Worm (Caenorhabditis elegans) whole organism, young adult: ENCODE measurements around the gene srj-21.

Source experiments
- B0035.1 ChIP-seq: sonication (generic microtip); optimal IDR thresholded peaks from 2 replicates; lab custom pipeline; 2016; ENCODE audit warnings: missing genetic modification characterization, mild to moderate bottlenecking, missing compliant biosample characterization, missing genotype, missing genetic modification reagents
- B0261.1 ChIP-seq: sonication (generic microtip); optimal IDR thresholded peaks from 2 replicates; lab custom pipeline; 2016; ENCODE audit warnings: mild to moderate bottlenecking, missing genetic modification characterization, moderate library complexity, missing compliant biosample characterization
- C06A6.2 ChIP-seq: fragments of 200-800 bp; sonication (Bioruptor generic); conservative IDR thresholded peaks from 2 replicates; pipeline ENCODE4 v1.3.6; 2022; ENCODE audit warnings: missing genetic modification characterization, missing compliant biosample characterization
- F10E7.11 ChIP-seq: sonication (generic microtip); optimal IDR thresholded peaks from 2 replicates; lab custom pipeline; 2017; ENCODE audit warnings: mild to moderate bottlenecking, missing genetic modification characterization, moderate library complexity, missing compliant biosample characterization
- F23B12.7 ChIP-seq: sonication (generic microtip); optimal IDR thresholded peaks from 2 replicates; lab custom pipeline; 2017; ENCODE audit warnings: missing genetic modification characterization, mild to moderate bottlenecking, missing compliant biosample characterization, antibody characterized with exemption, moderate library complexity; ENCODE audit not compliant: insufficient read depth
- F33H1.4 ChIP-seq: fragments of 200-800 bp; sonication (Bioruptor generic); IDR thresholded peaks from 2 replicates; pipeline ENCODE4 v1.3.6; 2022; ENCODE audit warnings: missing genetic modification reagents, missing genetic modification characterization, missing compliant biosample characterization
- F37B4.10 ChIP-seq: fragments of 200-800 bp; sonication (Bioruptor generic); IDR thresholded peaks from 2 replicates; pipeline ENCODE4 v1.3.6; 2022; ENCODE audit warnings: missing genetic modification characterization, missing compliant biosample characterization
- F52B5.7 ChIP-seq: sonication (generic microtip); optimal IDR thresholded peaks from 2 replicates; lab custom pipeline; 2016; ENCODE audit warnings: mild to moderate bottlenecking, missing genetic modification characterization, missing compliant biosample characterization
- F57A8.1 ChIP-seq: fragments of 200-800 bp; sonication (Bioruptor generic); optimal IDR thresholded peaks from 2 replicates; lab custom pipeline; 2018; ENCODE audit warnings: mild to moderate bottlenecking, missing genetic modification characterization, moderate library complexity, missing compliant biosample characterization
- F57C9.4 ChIP-seq: sonication (generic microtip); optimal IDR thresholded peaks from 2 replicates; lab custom pipeline; 2017; ENCODE audit warnings: mild to moderate bottlenecking, missing genetic modification characterization, missing compliant biosample characterization
- K11D2.4 ChIP-seq: fragments of 200-800 bp; sonication (Bioruptor generic); IDR thresholded peaks from 2 replicates; pipeline ENCODE4 v1.3.6; 2022; ENCODE audit warnings: missing genetic modification reagents, missing genetic modification characterization, missing compliant biosample characterization
- Y56A3A.18 ChIP-seq: fragments of 200-800 bp; sonication (Bioruptor generic); IDR thresholded peaks from 2 replicates; pipeline ENCODE4 v1.3.6; 2022; ENCODE audit warnings: missing genetic modification reagents, missing genetic modification characterization, missing compliant biosample characterization
- Y67H2A.10 ChIP-seq: fragments of 200-800 bp; sonication (Bioruptor generic); conservative IDR thresholded peaks from 2 replicates; pipeline ENCODE4 v1.3.6; 2022; ENCODE audit warnings: missing genetic modification reagents, missing genetic modification characterization, missing compliant biosample characterization
- Y79H2A.3 ChIP-seq: fragments of 200-800 bp; sonication (Bioruptor generic); conservative IDR thresholded peaks from 2 replicates; pipeline ENCODE4 v1.3.6; 2022; ENCODE audit warnings: missing genetic modification reagents, missing genetic modification characterization, missing compliant biosample characterization
- Y95B8A.8 ChIP-seq: fragments of 200-800 bp; sonication (Bioruptor generic); IDR thresholded peaks from 2 replicates; pipeline ENCODE4 v1.3.6; 2022; ENCODE audit warnings: missing genetic modification reagents, missing genetic modification characterization, missing compliant biosample characterization
- attf-5 ChIP-seq: fragments of 200-800 bp; sonication (Bioruptor generic); optimal IDR thresholded peaks from 2 replicates; lab custom pipeline; 2018; ENCODE audit warnings: mild to moderate bottlenecking, missing genetic modification characterization, missing compliant biosample characterization
- cebp-1 ChIP-seq, 2 experiments: fragments of 200-800 bp in 1 of 2; sonication (Bioruptor generic) in 1 of 2; sonication (generic microtip) in 1 of 2; IDR thresholded peaks in 1 of 2; optimal IDR thresholded peaks in 1 of 2; 2 replicates each; pipeline versions ENCODE4 v1.3.6 to Lab custom; 2017 to 2022; ENCODE audit warnings: missing compliant biosample characterization in 2 of 2, missing genetic modification characterization in 2 of 2, mild to moderate bottlenecking in 1 of 2, missing genetic modification reagents in 1 of 2, moderate library complexity in 1 of 2
- ceh-100 ChIP-seq: fragments of 200-800 bp; sonication (Bioruptor generic); IDR thresholded peaks from 2 replicates; pipeline ENCODE4 v1.3.6; 2022; ENCODE audit warnings: missing genetic modification reagents, missing genetic modification characterization, missing compliant biosample characterization
- ceh-40 ChIP-seq: fragments of 200-800 bp; sonication (Bioruptor generic); IDR thresholded peaks from 2 replicates; pipeline ENCODE4 v1.3.6; 2022; ENCODE audit warnings: missing genetic modification characterization, missing compliant biosample characterization
- ceh-79 ChIP-seq: sonication (generic microtip); optimal IDR thresholded peaks from 2 replicates; lab custom pipeline; 2017; ENCODE audit warnings: mild to moderate bottlenecking, missing genetic modification characterization, missing compliant biosample characterization
- dpff-1 ChIP-seq: sonication (generic microtip); optimal IDR thresholded peaks from 2 replicates; lab custom pipeline; 2017; ENCODE audit warnings: mild to moderate bottlenecking, missing genetic modification characterization, missing compliant biosample characterization
- efl-1 ChIP-seq: fragments of 150-350 bp; optimal IDR thresholded peaks from 2 replicates; lab custom pipeline; 2014; ENCODE audit warnings: missing biosample characterization, missing genetic modification reagents, missing genetic modification characterization
- ekl-4 ChIP-seq: fragments of 200-800 bp; sonication (Bioruptor generic); IDR thresholded peaks from 2 replicates; pipeline ENCODE4 v1.3.6; 2022; ENCODE audit warnings: missing genetic modification reagents, missing genetic modification characterization, missing compliant biosample characterization
- hmg-20 ChIP-seq: fragments of 200-800 bp; sonication (Bioruptor generic); IDR thresholded peaks from 2 replicates; pipeline ENCODE4 v1.3.6; 2022; ENCODE audit warnings: missing genetic modification reagents, missing genetic modification characterization, missing compliant biosample characterization
- hsf-1 ChIP-seq: fragments of 200-800 bp; sonication (Bioruptor generic); IDR thresholded peaks from 2 replicates; pipeline ENCODE4 v1.3.6; 2022; ENCODE audit warnings: missing genetic modification reagents, missing genetic modification characterization, missing compliant biosample characterization
- lag-1 ChIP-seq: fragments of 200-800 bp; sonication (Bioruptor generic); IDR thresholded peaks from 2 replicates; pipeline ENCODE4 v1.3.6; 2022; ENCODE audit warnings: missing genetic modification reagents, missing genetic modification characterization, missing compliant biosample characterization
- let-526 ChIP-seq: fragments of 200-800 bp; sonication (Bioruptor generic); IDR thresholded peaks from 2 replicates; pipeline ENCODE4 v1.3.6; 2022; ENCODE audit warnings: missing genetic modification reagents, missing genetic modification characterization, missing compliant biosample characterization
- lin-26 ChIP-seq: fragments of 200-800 bp; sonication (Bioruptor generic); IDR thresholded peaks from 2 replicates; pipeline ENCODE4 v1.3.6; 2022; ENCODE audit warnings: missing genetic modification reagents, missing genetic modification characterization, missing compliant biosample characterization
- lin-35 ChIP-seq, 3 experiments: fragments of 150-350 bp in 2 of 3; sonication (generic microtip) in 1 of 3; optimal IDR thresholded peaks; 2 replicates each; lab custom pipeline; 2014 to 2018; ENCODE audit warnings: missing biosample characterization in 3 of 3, missing genetic modification characterization in 3 of 3, missing genetic modification reagents in 3 of 3
- lsl-1 ChIP-seq: fragments of 200-800 bp; sonication (Bioruptor generic); optimal IDR thresholded peaks from 2 replicates; lab custom pipeline; 2018; ENCODE audit warnings: mild to moderate bottlenecking, missing genetic modification characterization, moderate library complexity, missing compliant biosample characterization
- madf-3 ChIP-seq: fragments of 200-800 bp; sonication (Bioruptor generic); IDR thresholded peaks from 2 replicates; pipeline ENCODE4 v1.3.6; 2022; ENCODE audit warnings: missing genetic modification reagents, missing genetic modification characterization, missing compliant biosample characterization
- madf-8 ChIP-seq: fragments of 200-800 bp; sonication (Bioruptor generic); conservative IDR thresholded peaks from 2 replicates; pipeline ENCODE4 v1.3.6; 2022; ENCODE audit warnings: missing genetic modification reagents, missing genetic modification characterization, missing compliant biosample characterization
- mcd-1 ChIP-seq: fragments of 200-800 bp; sonication (Bioruptor generic); IDR thresholded peaks from 2 replicates; pipeline ENCODE4 v1.3.6; 2022; ENCODE audit warnings: missing genetic modification reagents, missing genetic modification characterization, missing compliant biosample characterization
- mel-28 ChIP-seq: sonication (generic microtip); optimal IDR thresholded peaks from 2 replicates; lab custom pipeline; 2016; ENCODE audit warnings: borderline replicate concordance, mild to moderate bottlenecking, missing genetic modification characterization, missing compliant biosample characterization
- nfyb-1 ChIP-seq: fragments of 200-800 bp; sonication (Bioruptor generic); IDR thresholded peaks from 2 replicates; pipeline ENCODE4 v1.3.6; 2022; ENCODE audit warnings: missing genetic modification reagents, missing genetic modification characterization, missing compliant biosample characterization
- nhr-80 ChIP-seq: sonication (generic microtip); optimal IDR thresholded peaks from 2 replicates; lab custom pipeline; 2016; ENCODE audit warnings: missing genetic modification characterization, missing compliant biosample characterization
- sea-2 ChIP-seq: fragments of 200-800 bp; sonication (Bioruptor generic); IDR thresholded peaks from 2 replicates; pipeline ENCODE4 v1.3.6; 2022; ENCODE audit warnings: missing genetic modification characterization, missing compliant biosample characterization
- snpc-1.1 ChIP-seq: sonication (generic microtip); optimal IDR thresholded peaks from 2 replicates; lab custom pipeline; 2017; ENCODE audit warnings: missing genetic modification characterization, mild to moderate bottlenecking, missing compliant biosample characterization, antibody characterized with exemption, moderate library complexity, missing genotype, missing genetic modification reagents; ENCODE audit not compliant: insufficient read depth
- snpc-1.3 ChIP-seq: sonication (generic microtip); optimal IDR thresholded peaks from 2 replicates; lab custom pipeline; 2017; ENCODE audit warnings: missing genetic modification characterization, mild to moderate bottlenecking, missing compliant biosample characterization, antibody characterized with exemption, moderate library complexity, missing genotype, missing genetic modification reagents; ENCODE audit not compliant: insufficient read depth
- snpc-3.4 ChIP-seq: sonication (generic microtip); optimal IDR thresholded peaks from 2 replicates; lab custom pipeline; 2017; ENCODE audit warnings: missing genetic modification characterization, mild to moderate bottlenecking, missing compliant biosample characterization, antibody characterized with exemption, moderate library complexity, missing genotype, missing genetic modification reagents
- snpc-4 ChIP-seq, 5 experiments: fragments of 150-350 bp in 1 of 5; sonication (generic microtip) in 4 of 5; optimal IDR thresholded peaks; 2 replicates each; lab custom pipeline; 2014 to 2018; ENCODE audit warnings: missing genetic modification characterization in 5 of 5, missing biosample characterization in 3 of 5, antibody characterized with exemption in 2 of 5, mild to moderate bottlenecking in 2 of 5, missing compliant biosample characterization in 2 of 5, missing genotype in 2 of 5, moderate library complexity in 2 of 5, missing genetic modification reagents in 1 of 5
- xnd-1 ChIP-seq: sonication (generic microtip); optimal IDR thresholded peaks from 2 replicates; lab custom pipeline; 2016; ENCODE audit warnings: missing genotype, missing genetic modification reagents, missing genetic modification characterization, missing compliant biosample characterization
- ztf-3 ChIP-seq: fragments of 200-800 bp; sonication (Bioruptor generic); optimal IDR thresholded peaks from 2 replicates; lab custom pipeline; 2018; ENCODE audit warnings: mild to moderate bottlenecking, missing genetic modification characterization, missing compliant biosample characterization

srj-21 gene

ce11 chrV:10711004-10711403, 34.1 kb upstream of the srj-21 start:
- peak; percentile 1 for TF ChIP-seq nhr-80 (tag; lab: Kevin White, UChicago)
- no peak for TF ChIP-seq ekl-4 (GFP tag; lab: Robert Waterston, UW)
- no peak for TF ChIP-seq C06A6.2 (GFP tag; lab: Robert Waterston, UW)

ce11 chrV:10711829-10712607, 33.1 kb upstream of the srj-21 start:
- TF ChIP-seq nfyb-1 (GFP tag; lab: Robert Waterston, UW), result peak; percentile 61; the same call in 1 of the 2 replicates
- no peak for TF ChIP-seq F57C9.4
- TF ChIP-seq efl-1, result no peak
- no peak for TF ChIP-seq lin-26 (GFP tag; lab: Robert Waterston, UW)
- TF ChIP-seq K11D2.4 (GFP tag; lab: Robert Waterston, UW), result 0 out of 2 replicates have a peak, but pooled peaks have one; percentile 10
- no peak for TF ChIP-seq mcd-1 (GFP tag; lab: Robert Waterston, UW)
- TF ChIP-seq snpc-3.4 (tag; lab: Kevin White, UChicago), result no peak
- TF ChIP-seq lsl-1 (GFP tag; lab: Kevin White, UChicago), result no peak
- no peak for TF ChIP-seq F57A8.1 (GFP tag; lab: Kevin White, UChicago)
- TF ChIP-seq hsf-1 (GFP tag; lab: Robert Waterston, UW), result no peak
- peak; percentile 8 for TF ChIP-seq attf-5 (GFP tag; lab: Kevin White, UChicago)
- TF ChIP-seq cebp-1 (GFP tag; IDR thresholded peaks at IDR 0.05; lab: Robert Waterston, UW), result no peak
- TF ChIP-seq cebp-1 (tag; optimal IDR thresholded peaks at IDR 0.05; lab: Kevin White, UChicago), result peak; percentile 55
- TF ChIP-seq let-526 (GFP tag; lab: Robert Waterston, UW), result 0 out of 2 replicates have a peak, but pooled peaks have one; percentile 39
- peak in 2 of 3 experiments; percentile 3 to 21 for TF ChIP-seq lin-35 (GFP tag; optimal IDR thresholded peaks at IDR 0.05; lab: Kevin White, UChicago)
- TF ChIP-seq Y79H2A.3, result peak; percentile 34; the same call in 1 of the 2 replicates
- TF ChIP-seq Y67H2A.10 (GFP tag; lab: Robert Waterston, UW), result no peak
- TF ChIP-seq Y56A3A.18, result no peak
- TF ChIP-seq snpc-4 (GFP tag; optimal IDR thresholded peaks at IDR 0.05; lab: Kevin White, UChicago), result no peak
- no peak for TF ChIP-seq snpc-4 (tag; optimal IDR thresholded peaks at IDR 0.05; lab: Kevin White, UChicago)
- no peak for TF ChIP-seq B0035.1 (tag; lab: Kevin White, UChicago)
- TF ChIP-seq nhr-80 (tag; lab: Kevin White, UChicago), result no peak
- TF ChIP-seq madf-8 (GFP tag; lab: Robert Waterston, UW), result no peak
- 0 out of 2 replicates have a peak, but pooled peaks have one; percentile 42 for TF ChIP-seq madf-3
- no peak for TF ChIP-seq ceh-100 (GFP tag; lab: Robert Waterston, UW)
- TF ChIP-seq ceh-40 (GFP tag; lab: Robert Waterston, UW), result 0 out of 2 replicates have a peak, but pooled peaks have one; percentile 24
- peak; percentile 4 for TF ChIP-seq F23B12.7
- TF ChIP-seq mel-28, result peak; percentile 35
- TF ChIP-seq hmg-20 (GFP tag; lab: Robert Waterston, UW), result no peak
- TF ChIP-seq F10E7.11, result no peak
- no peak for TF ChIP-seq F33H1.4 (GFP tag; lab: Robert Waterston, UW)
- no peak for TF ChIP-seq lag-1 (GFP tag; lab: Robert Waterston, UW)
- no peak for TF ChIP-seq B0261.1 (tag; lab: Kevin White, UChicago)
- TF ChIP-seq F52B5.7, result peak; percentile 8
- TF ChIP-seq Y95B8A.8 (GFP tag; lab: Robert Waterston, UW), result peak; percentile 55; the same call in 1 of the 2 replicates
- TF ChIP-seq snpc-1.3, result no peak
- TF ChIP-seq sea-2 (GFP tag; lab: Robert Waterston, UW), result no peak
- TF ChIP-seq ceh-79 (tag; lab: Kevin White, UChicago), result no peak
- TF ChIP-seq ztf-3 (GFP tag; lab: Kevin White, UChicago), result no peak
- no peak for TF ChIP-seq F37B4.10 (GFP tag; lab: Robert Waterston, UW)
- TF ChIP-seq dpff-1 (tag; lab: Kevin White, UChicago), result no peak
- TF ChIP-seq xnd-1, result no peak
- no peak for TF ChIP-seq snpc-1.1 (tag; lab: Kevin White, UChicago)
